Fruit fly (Drosophila melanogaster) Kc167 (cell line): Measurements from ENCODE around the gene kek6.

Experiments used
- Myc ChIP-seq: fragments of >200 bp; optimal IDR thresholded peaks from 2 replicates; lab custom pipeline; 2017; ENCODE audit warnings: missing external identifiers
- Sin3A ChIP-seq: fragments of >200 bp; optimal IDR thresholded peaks from 2 replicates; lab custom pipeline; 2018; ENCODE audit warnings: missing external identifiers
- h ChIP-seq: fragments of >200 bp; optimal IDR thresholded peaks from 3 replicates; lab custom pipeline; 2018; ENCODE audit warnings: missing external identifiers
- insv ChIP-seq: fragments of >200 bp; optimal IDR thresholded peaks from 3 replicates; lab custom pipeline; 2018; ENCODE audit warnings: missing external identifiers
- psq ChIP-seq: fragments of >200 bp; optimal IDR thresholded peaks from 2 replicates; lab custom pipeline; 2017; ENCODE audit warnings: missing external identifiers
- ttk ChIP-seq: sonication (Bioruptor generic); optimal IDR thresholded peaks from 2 replicates; lab custom pipeline; 2017; ENCODE audit warnings: missing external identifiers

DNA sequence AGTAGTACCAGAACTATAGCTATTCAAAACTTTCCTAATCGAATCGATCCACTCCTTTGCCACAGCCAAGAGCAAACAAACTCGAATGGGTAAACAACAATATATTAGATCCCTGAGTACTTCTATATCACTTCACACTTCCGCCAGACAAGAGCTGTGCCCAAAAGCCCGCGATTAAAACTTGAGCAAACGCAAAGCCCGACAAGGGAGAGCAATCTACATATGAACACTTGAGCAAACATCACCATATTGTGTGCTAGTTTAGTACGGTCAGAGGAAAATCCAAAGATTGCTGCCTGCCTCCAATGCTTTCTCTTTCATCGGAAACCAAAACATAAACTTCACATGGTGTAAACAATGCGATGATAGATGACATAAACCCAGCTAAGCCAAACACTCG, 18.3 kb upstream of the kek6 start:
- TF ChIP-seq h (lab: Kevin White, UChicago) (no peak), Sin3A (lab: Kevin White, UChicago) (no peak), psq (no peak), insv (lab: Kevin White, UChicago) (no peak), ttk (lab: Kevin White, UChicago) (no peak), Myc (no peak)
